Fruit fly (Drosophila melanogaster): ENCODE data around the gene Uch.

DNA sequence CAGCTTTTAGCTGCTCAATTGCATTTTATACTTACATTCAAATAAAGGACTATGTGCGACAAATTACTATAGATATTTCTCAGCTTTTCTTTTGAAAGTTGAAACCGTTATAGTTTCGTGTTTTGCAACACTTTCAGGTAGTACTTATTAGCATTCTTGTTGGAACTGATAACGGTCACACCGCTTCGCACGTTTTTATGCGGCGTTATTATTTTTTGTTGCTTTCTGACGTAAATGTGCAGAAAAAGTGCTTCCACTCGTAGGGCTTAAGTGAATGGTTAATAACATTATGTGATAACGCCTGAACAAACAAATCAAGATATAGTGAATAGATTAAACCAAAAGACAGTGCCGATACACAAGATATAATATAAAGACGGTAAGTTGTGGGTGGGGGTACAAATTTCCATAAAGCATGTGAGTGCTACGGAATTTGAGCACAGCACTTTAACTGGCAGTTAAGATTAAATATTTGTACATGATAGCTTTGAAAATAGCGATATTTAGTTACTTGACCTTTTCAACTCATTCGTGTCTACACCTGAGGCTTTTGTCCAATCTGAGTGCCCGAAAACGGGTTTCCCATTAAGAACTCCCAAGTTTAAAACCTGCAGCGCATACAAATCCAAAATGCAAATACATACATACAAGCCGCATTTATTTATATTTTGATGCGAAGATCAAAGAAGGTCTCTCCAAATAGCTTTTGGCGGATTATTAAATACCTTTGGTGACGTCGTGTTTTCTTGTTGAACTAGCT lies 6.7 kb upstream of the Uch start, which contains the start of gene papi:
- no peak for TF ChIP-seq Myc (optimal IDR thresholded peaks at IDR 0.05)
- no peak for TF ChIP-seq h (optimal IDR thresholded peaks at IDR 0.05)
- TF ChIP-seq psq (optimal IDR thresholded peaks at IDR 0.05) = no peak
- no peak for TF ChIP-seq insv (optimal IDR thresholded peaks at IDR 0.05)
- no peak for TF ChIP-seq ttk (optimal IDR thresholded peaks at IDR 0.05)
- no peak for TF ChIP-seq Sin3A (optimal IDR thresholded peaks at IDR 0.05)
